Worm (Caenorhabditis elegans) whole organism, young adult: ENCODE measurements around the gene C27B7.2.

ENCODE experiments used
- B0019.2 ChIP-seq: fragments of 200-800 bp; sonication (Bioruptor generic); conservative IDR thresholded peaks from 2 replicates; pipeline ENCODE4 v1.3.6; 2022; ENCODE audit warnings: missing genetic modification reagents, missing genetic modification characterization, missing compliant biosample characterization
- B0035.1 ChIP-seq: sonication (generic microtip); optimal IDR thresholded peaks from 2 replicates; lab custom pipeline; 2016; ENCODE audit warnings: missing genetic modification characterization, mild to moderate bottlenecking, missing compliant biosample characterization, missing genotype, missing genetic modification reagents
- B0336.3 ChIP-seq: fragments of 200-800 bp; sonication (Bioruptor generic); IDR thresholded peaks from 2 replicates; pipeline ENCODE4 v1.3.6; 2022; ENCODE audit warnings: missing genetic modification characterization, missing compliant biosample characterization
- D2030.7 ChIP-seq: fragments of 200-800 bp; sonication (Bioruptor generic); IDR thresholded peaks from 2 replicates; pipeline ENCODE4 v1.3.6; 2022; ENCODE audit warnings: missing genetic modification reagents, missing genetic modification characterization, missing compliant biosample characterization
- F33H1.4 ChIP-seq: fragments of 200-800 bp; sonication (Bioruptor generic); IDR thresholded peaks from 2 replicates; pipeline ENCODE4 v1.3.6; 2022; ENCODE audit warnings: missing genetic modification reagents, missing genetic modification characterization, missing compliant biosample characterization
- F39B2.1 ChIP-seq: fragments of 200-800 bp; sonication (Bioruptor generic); IDR thresholded peaks from 2 replicates; pipeline ENCODE4 v1.3.6; 2022; ENCODE audit warnings: missing genetic modification reagents, missing genetic modification characterization, missing compliant biosample characterization
- F52B5.7 ChIP-seq: sonication (generic microtip); optimal IDR thresholded peaks from 2 replicates; lab custom pipeline; 2016; ENCODE audit warnings: mild to moderate bottlenecking, missing genetic modification characterization, missing compliant biosample characterization
- F55B11.4 ChIP-seq: sonication (generic microtip); optimal IDR thresholded peaks from 2 replicates; lab custom pipeline; 2016; ENCODE audit warnings: missing compliant biosample characterization, missing genetic modification characterization, borderline replicate concordance; ENCODE audit not compliant: insufficient read depth
- F57A8.1 ChIP-seq: fragments of 200-800 bp; sonication (Bioruptor generic); optimal IDR thresholded peaks from 2 replicates; lab custom pipeline; 2018; ENCODE audit warnings: mild to moderate bottlenecking, missing genetic modification characterization, moderate library complexity, missing compliant biosample characterization
- T26A5.8 ChIP-seq: sonication (generic microtip); optimal IDR thresholded peaks from 2 replicates; lab custom pipeline; 2016; ENCODE audit warnings: missing genetic modification characterization, missing compliant biosample characterization
- Y53G8AR.9 ChIP-seq: fragments of 200-800 bp; sonication (Bioruptor generic); conservative IDR thresholded peaks from 2 replicates; pipeline ENCODE4 v1.3.6; 2022; ENCODE audit warnings: missing genetic modification reagents, missing genetic modification characterization, missing compliant biosample characterization
- Y95B8A.8 ChIP-seq: fragments of 200-800 bp; sonication (Bioruptor generic); IDR thresholded peaks from 2 replicates; pipeline ENCODE4 v1.3.6; 2022; ENCODE audit warnings: missing genetic modification reagents, missing genetic modification characterization, missing compliant biosample characterization
- ZK185.1 ChIP-seq: sonication (generic microtip); optimal IDR thresholded peaks from 2 replicates; lab custom pipeline; 2016; ENCODE audit warnings: mild to moderate bottlenecking, missing genetic modification characterization, missing compliant biosample characterization; ENCODE audit not compliant: poor library complexity, severe bottlenecking
- aptf-2 ChIP-seq: fragments of 200-800 bp; sonication (Bioruptor generic); conservative IDR thresholded peaks from 2 replicates; pipeline ENCODE4 v1.3.6; 2022; ENCODE audit warnings: missing genetic modification reagents, missing genetic modification characterization, missing compliant biosample characterization
- attf-5 ChIP-seq: fragments of 200-800 bp; sonication (Bioruptor generic); optimal IDR thresholded peaks from 2 replicates; lab custom pipeline; 2018; ENCODE audit warnings: mild to moderate bottlenecking, missing genetic modification characterization, missing compliant biosample characterization
- bed-1 ChIP-seq: fragments of 200-800 bp; sonication (Bioruptor generic); IDR thresholded peaks from 2 replicates; pipeline ENCODE4 v1.3.6; 2022; ENCODE audit warnings: missing genetic modification reagents, missing genetic modification characterization, missing compliant biosample characterization
- cebp-1 ChIP-seq, 2 experiments: fragments of 200-800 bp in 1 of 2; sonication (Bioruptor generic) in 1 of 2; sonication (generic microtip) in 1 of 2; IDR thresholded peaks in 1 of 2; optimal IDR thresholded peaks in 1 of 2; 2 replicates each; pipeline versions ENCODE4 v1.3.6 to Lab custom; 2017 to 2022; ENCODE audit warnings: missing compliant biosample characterization in 2 of 2, missing genetic modification characterization in 2 of 2, mild to moderate bottlenecking in 1 of 2, missing genetic modification reagents in 1 of 2, moderate library complexity in 1 of 2
- cebp-2 ChIP-seq: fragments of 200-800 bp; sonication (Bioruptor generic); IDR thresholded peaks from 2 replicates; pipeline ENCODE4 v1.3.6; 2022; ENCODE audit warnings: missing genetic modification characterization, missing compliant biosample characterization
- ceh-79 ChIP-seq: sonication (generic microtip); optimal IDR thresholded peaks from 2 replicates; lab custom pipeline; 2017; ENCODE audit warnings: mild to moderate bottlenecking, missing genetic modification characterization, missing compliant biosample characterization
- chd-7 ChIP-seq: sonication (generic microtip); optimal IDR thresholded peaks from 2 replicates; lab custom pipeline; 2016; ENCODE audit warnings: mild to moderate bottlenecking, missing genetic modification characterization, moderate library complexity, missing compliant biosample characterization
- dox-1 ChIP-seq: fragments of 200-800 bp; sonication (Bioruptor generic); IDR thresholded peaks from 2 replicates; pipeline ENCODE4 v1.3.6; 2022; ENCODE audit warnings: missing genetic modification reagents, missing genetic modification characterization, missing compliant biosample characterization
- egl-44 ChIP-seq: fragments of 200-800 bp; sonication (Bioruptor generic); IDR thresholded peaks from 2 replicates; pipeline ENCODE4 v1.3.6; 2022; ENCODE audit warnings: missing genetic modification reagents, missing genetic modification characterization, missing compliant biosample characterization
- hlh-26 ChIP-seq: fragments of 200-800 bp; sonication (Bioruptor generic); conservative IDR thresholded peaks from 2 replicates; pipeline ENCODE4 v1.3.6; 2022; ENCODE audit warnings: missing genetic modification reagents, missing genetic modification characterization, missing compliant biosample characterization
- hrde-1 ChIP-seq: sonication (generic microtip); optimal IDR thresholded peaks from 2 replicates; lab custom pipeline; 2016; ENCODE audit warnings: missing genetic modification characterization, mild to moderate bottlenecking, missing compliant biosample characterization, moderate library complexity, missing genotype, missing genetic modification reagents, borderline replicate concordance
- lin-35 ChIP-seq, 3 experiments: fragments of 150-350 bp in 2 of 3; sonication (generic microtip) in 1 of 3; optimal IDR thresholded peaks; 2 replicates each; lab custom pipeline; 2014 to 2018; ENCODE audit warnings: missing biosample characterization in 3 of 3, missing genetic modification characterization in 3 of 3, missing genetic modification reagents in 3 of 3
- lin-54 ChIP-seq: fragments of 200-800 bp; sonication (Bioruptor generic); optimal IDR thresholded peaks from 2 replicates; lab custom pipeline; 2018; ENCODE audit warnings: mild to moderate bottlenecking, missing genetic modification characterization, missing compliant biosample characterization
- lsl-1 ChIP-seq: fragments of 200-800 bp; sonication (Bioruptor generic); optimal IDR thresholded peaks from 2 replicates; lab custom pipeline; 2018; ENCODE audit warnings: mild to moderate bottlenecking, missing genetic modification characterization, moderate library complexity, missing compliant biosample characterization
- madf-3 ChIP-seq: fragments of 200-800 bp; sonication (Bioruptor generic); IDR thresholded peaks from 2 replicates; pipeline ENCODE4 v1.3.6; 2022; ENCODE audit warnings: missing genetic modification reagents, missing genetic modification characterization, missing compliant biosample characterization
- madf-6 ChIP-seq: fragments of 200-800 bp; sonication (Bioruptor generic); IDR thresholded peaks from 2 replicates; pipeline ENCODE4 v1.3.6; 2022; ENCODE audit warnings: missing genetic modification reagents, missing genetic modification characterization, missing compliant biosample characterization
- mcd-1 ChIP-seq: fragments of 200-800 bp; sonication (Bioruptor generic); IDR thresholded peaks from 2 replicates; pipeline ENCODE4 v1.3.6; 2022; ENCODE audit warnings: missing genetic modification reagents, missing genetic modification characterization, missing compliant biosample characterization
- mel-28 ChIP-seq: sonication (generic microtip); optimal IDR thresholded peaks from 2 replicates; lab custom pipeline; 2016; ENCODE audit warnings: borderline replicate concordance, mild to moderate bottlenecking, missing genetic modification characterization, missing compliant biosample characterization
- nfyb-1 ChIP-seq: fragments of 200-800 bp; sonication (Bioruptor generic); IDR thresholded peaks from 2 replicates; pipeline ENCODE4 v1.3.6; 2022; ENCODE audit warnings: missing genetic modification reagents, missing genetic modification characterization, missing compliant biosample characterization
- nhr-179 ChIP-seq: sonication (generic microtip); optimal IDR thresholded peaks from 2 replicates; lab custom pipeline; 2016; ENCODE audit warnings: mild to moderate bottlenecking, missing genetic modification characterization, missing compliant biosample characterization
- nhr-27 ChIP-seq: fragments of 200-800 bp; sonication (Bioruptor generic); optimal IDR thresholded peaks from 2 replicates; lab custom pipeline; 2018; ENCODE audit warnings: mild to moderate bottlenecking, missing genetic modification characterization, moderate library complexity, missing compliant biosample characterization
- pbrm-1 ChIP-seq: fragments of 200-800 bp; sonication (Bioruptor generic); IDR thresholded peaks from 2 replicates; pipeline ENCODE4 v1.3.6; 2022; ENCODE audit warnings: missing genetic modification reagents, missing genetic modification characterization, missing compliant biosample characterization
- rec-8 ChIP-seq, 2 experiments: sonication (generic microtip); optimal IDR thresholded peaks; 2 replicates each; lab custom pipeline; 2016; ENCODE audit warnings: mild to moderate bottlenecking in 2 of 2, missing genetic modification characterization in 2 of 2, missing genetic modification reagents in 2 of 2, missing genotype in 2 of 2, missing biosample characterization in 1 of 2, missing compliant biosample characterization in 1 of 2, moderate library complexity in 1 of 2
- repo-1 ChIP-seq: sonication (generic microtip); optimal IDR thresholded peaks from 2 replicates; lab custom pipeline; 2017; ENCODE audit warnings: mild to moderate bottlenecking, missing genetic modification characterization, missing compliant biosample characterization
- sdz-38 ChIP-seq: sonication (generic microtip); optimal IDR thresholded peaks from 2 replicates; lab custom pipeline; 2016; ENCODE audit warnings: missing genotype, missing genetic modification characterization, missing compliant biosample characterization
- snpc-1.1 ChIP-seq: sonication (generic microtip); optimal IDR thresholded peaks from 2 replicates; lab custom pipeline; 2017; ENCODE audit warnings: missing genetic modification characterization, mild to moderate bottlenecking, missing compliant biosample characterization, antibody characterized with exemption, moderate library complexity, missing genotype, missing genetic modification reagents; ENCODE audit not compliant: insufficient read depth
- snpc-3.4 ChIP-seq: sonication (generic microtip); optimal IDR thresholded peaks from 2 replicates; lab custom pipeline; 2017; ENCODE audit warnings: missing genetic modification characterization, mild to moderate bottlenecking, missing compliant biosample characterization, antibody characterized with exemption, moderate library complexity, missing genotype, missing genetic modification reagents
- snpc-4 ChIP-seq, 5 experiments: fragments of 150-350 bp in 1 of 5; sonication (generic microtip) in 4 of 5; optimal IDR thresholded peaks; 2 replicates each; lab custom pipeline; 2014 to 2018; ENCODE audit warnings: missing genetic modification characterization in 5 of 5, missing biosample characterization in 3 of 5, antibody characterized with exemption in 2 of 5, mild to moderate bottlenecking in 2 of 5, missing compliant biosample characterization in 2 of 5, missing genotype in 2 of 5, moderate library complexity in 2 of 5, missing genetic modification reagents in 1 of 5
- sptf-2 ChIP-seq: fragments of 200-800 bp; sonication (Bioruptor generic); optimal IDR thresholded peaks from 2 replicates; lab custom pipeline; 2018; ENCODE audit warnings: mild to moderate bottlenecking, missing genetic modification characterization, missing compliant biosample characterization
- xnd-1 ChIP-seq: sonication (generic microtip); optimal IDR thresholded peaks from 2 replicates; lab custom pipeline; 2016; ENCODE audit warnings: missing genotype, missing genetic modification reagents, missing genetic modification characterization, missing compliant biosample characterization
- ztf-18 ChIP-seq: sonication (generic microtip); optimal IDR thresholded peaks from 2 replicates; lab custom pipeline; 2016; ENCODE audit warnings: missing genotype, mild to moderate bottlenecking, missing genetic modification characterization, missing compliant biosample characterization

Gene C27B7.2

ce11 chrIV:8891131-8891530 is 1.5 kb upstream of the C27B7.2 start, which contains the start of gene spr-2 (continued):
- no peak for TF ChIP-seq sdz-38 (tag; lab: Kevin White, UChicago)
- no peak for TF ChIP-seq ceh-79
- TF ChIP-seq B0035.1 (tag; lab: Kevin White, UChicago) = no peak
- peak; percentile 53; the same call in 1 of the 2 replicates for TF ChIP-seq mcd-1
- no peak for TF ChIP-seq bed-1 (GFP tag; lab: Robert Waterston, UW)
- TF ChIP-seq egl-44 = no peak
- no peak for TF ChIP-seq T26A5.8 (tag; lab: Kevin White, UChicago)
- TF ChIP-seq F55B11.4 (tag; lab: Kevin White, UChicago) = no peak
- no peak for TF ChIP-seq nhr-179 (tag; lab: Kevin White, UChicago)
- TF ChIP-seq lin-54 = peak; percentile 85
- TF ChIP-seq F39B2.1 (GFP tag; lab: Robert Waterston, UW) = no peak
- peak; percentile 44 for TF ChIP-seq ZK185.1 (tag; lab: Kevin White, UChicago)
- no peak for TF ChIP-seq F52B5.7 (tag; lab: Kevin White, UChicago)
- TF ChIP-seq B0336.3 = peak; percentile 49
- peak; percentile 54; the same call in 1 of the 2 replicates for TF ChIP-seq nfyb-1 (GFP tag; lab: Robert Waterston, UW)
- no peak for TF ChIP-seq nhr-27 (tag; lab: Kevin White, UChicago)
- peak; percentile 42 for TF ChIP-seq lsl-1
- TF ChIP-seq rec-8 (tag; optimal IDR thresholded peaks at IDR 0.05; lab: Kevin White, UChicago) = no peak
- peak; percentile 92 for TF ChIP-seq ztf-18 (tag; lab: Kevin White, UChicago)
- TF ChIP-seq dox-1 (GFP tag; lab: Robert Waterston, UW) = peak; percentile 55
- TF ChIP-seq cebp-2 (GFP tag; lab: Robert Waterston, UW) = no peak
- TF ChIP-seq repo-1 (tag; lab: Kevin White, UChicago) = peak; percentile 30
- no peak for TF ChIP-seq F57A8.1
- TF ChIP-seq sptf-2 (GFP tag; lab: Kevin White, UChicago) = no peak
- TF ChIP-seq madf-3 (GFP tag; lab: Robert Waterston, UW) = no peak
- no peak for TF ChIP-seq hlh-26 (GFP tag; lab: Robert Waterston, UW)
- no peak for TF ChIP-seq Y53G8AR.9 (GFP tag; lab: Robert Waterston, UW)
- TF ChIP-seq D2030.7 (GFP tag; lab: Robert Waterston, UW) = peak; percentile 10; the same call in 1 of the 2 replicates

ce11 chrIV:8893746-8894145 is 1.1 kb downstream of the C27B7.2 start, which contains the start of gene rad-54.L2:
Gene rad-54.L2, plus strand, starts transcription at chrIV:8894077.
- TF ChIP-seq snpc-4 (GFP tag; optimal IDR thresholded peaks at IDR 0.05; lab: Kevin White, UChicago) (no peak), snpc-4 (tag; optimal IDR thresholded peaks at IDR 0.05; lab: Kevin White, UChicago) (peak in 2 of 4 experiments; percentile 14 to 35), mel-28 (tag; lab: Kevin White, UChicago) (no peak), B0019.2 (GFP tag; lab: Robert Waterston, UW) (no peak), sdz-38 (tag; lab: Kevin White, UChicago) (no peak), chd-7 (tag; lab: Kevin White, UChicago) (no peak), madf-6 (peak; percentile 46; the same call in 1 of the 2 replicates), dox-1 (GFP tag; lab: Robert Waterston, UW) (0 out of 2 replicates have a peak, but pooled peaks have one; percentile 14), attf-5 (GFP tag; lab: Kevin White, UChicago) (peak; percentile 78), hlh-26 (GFP tag; lab: Robert Waterston, UW) (no peak), hrde-1 (tag; lab: Kevin White, UChicago) (peak; percentile 30), snpc-1.1 (no peak), egl-44 (no peak), mcd-1 (peak; percentile 77), aptf-2 (GFP tag; lab: Robert Waterston, UW) (no peak), lin-35 (GFP tag; optimal IDR thresholded peaks at IDR 0.05; lab: Kevin White, UChicago) (peak in 1 of 3 experiments; percentile 34), nhr-179 (tag; lab: Kevin White, UChicago) (no peak), F33H1.4 (peak; percentile 33; the same call in 1 of the 2 replicates), pbrm-1 (GFP tag; lab: Robert Waterston, UW) (peak; percentile 42; the same call in 1 of the 2 replicates), xnd-1 (tag; lab: Kevin White, UChicago) (no peak), Y95B8A.8 (GFP tag; lab: Robert Waterston, UW) (no peak), cebp-1 (GFP tag; IDR thresholded peaks at IDR 0.05; lab: Robert Waterston, UW) (peak; percentile 94), cebp-1 (tag; optimal IDR thresholded peaks at IDR 0.05; lab: Kevin White, UChicago) (peak; percentile 97), snpc-3.4 (peak; percentile 36)
